Fruit fly (Drosophila melanogaster) whole organism, embryonic: ENCODE results near the gene CG3184.

Experiments
- Bdp1 ChIP-seq: fragments of 200-800 bp; sonication (Bioruptor generic); optimal IDR thresholded peaks from 3 replicates; lab custom pipeline; 2016; ENCODE audit warnings: missing biosample characterization, missing genetic modification characterization
- Blimp-1 ChIP-seq: fragments of 200-800 bp; sonication (Bioruptor generic); optimal IDR thresholded peaks from 3 replicates; lab custom pipeline; 2018; ENCODE audit warnings: missing biosample characterization, missing genetic modification characterization, mild to moderate bottlenecking, moderate library complexity, missing genetic modification reagents
- CG10321 ChIP-seq: fragments of 200-800 bp; sonication (Bioruptor generic); IDR thresholded peaks from 2 replicates; pipeline ENCODE4 v1.3.6; 2022; ENCODE audit warnings: missing biosample characterization, missing genetic modification characterization
- CG12769 ChIP-seq: fragments of 200-800 bp; sonication (Bioruptor generic); optimal IDR thresholded peaks from 2 replicates; lab custom pipeline; 2019; ENCODE audit warnings: missing biosample characterization, mild to moderate bottlenecking, missing genetic modification characterization, moderate library complexity
- CG13894 ChIP-seq: fragments of 200-800 bp; sonication (Bioruptor generic); optimal IDR thresholded peaks from 3 replicates; lab custom pipeline; 2018; ENCODE audit warnings: missing biosample characterization, mild to moderate bottlenecking, missing genetic modification characterization, moderate library complexity
- CG14014 ChIP-seq: fragments of 200-800 bp; sonication (Bioruptor generic); IDR thresholded peaks from 2 replicates; pipeline ENCODE4 v1.3.6; 2022; ENCODE audit warnings: missing biosample characterization, missing genetic modification characterization
- CG14050 ChIP-seq: fragments of 200-800 bp; sonication (Bioruptor generic); IDR thresholded peaks from 3 replicates; pipeline ENCODE4 v1.3.6; 2022; ENCODE audit warnings: missing biosample characterization, missing genetic modification characterization
- CG15269 ChIP-seq: fragments of 200-800 bp; sonication (Bioruptor generic); optimal IDR thresholded peaks from 2 replicates; lab custom pipeline; 2018; ENCODE audit warnings: missing biosample characterization, mild to moderate bottlenecking, missing genetic modification characterization, moderate library complexity
- CG16863 ChIP-seq: fragments of 200-800 bp; sonication (Bioruptor generic); optimal IDR thresholded peaks from 3 replicates; lab custom pipeline; 2016; ENCODE audit warnings: missing biosample characterization, missing genetic modification characterization
- CG17328 ChIP-seq: fragments of 200-800 bp; sonication (Bioruptor generic); IDR thresholded peaks from 2 replicates; pipeline ENCODE4 v1.3.6; 2022; ENCODE audit warnings: missing biosample characterization, missing genetic modification characterization
- CG1792 ChIP-seq: fragments of 200-800 bp; sonication (Bioruptor generic); optimal IDR thresholded peaks from 2 replicates; lab custom pipeline; 2016; ENCODE audit warnings: missing biosample characterization, missing genetic modification characterization
- CG18599 ChIP-seq: fragments of 200-800 bp; sonication (Bioruptor generic); optimal IDR thresholded peaks from 3 replicates; lab custom pipeline; 2017; ENCODE audit warnings: missing biosample characterization, missing genetic modification characterization, mild to moderate bottlenecking, moderate library complexity, missing genetic modification reagents
- CG18764 ChIP-seq: fragments of 200-800 bp; sonication (Bioruptor generic); optimal IDR thresholded peaks from 3 replicates; lab custom pipeline; 2016; ENCODE audit warnings: missing biosample characterization, missing genetic modification characterization
- CG2199 ChIP-seq: fragments of 200-800 bp; sonication (Bioruptor generic); IDR thresholded peaks from 3 replicates; pipeline ENCODE4 v1.3.6; 2022; ENCODE audit warnings: missing biosample characterization, missing genetic modification characterization
- CG32532 ChIP-seq: fragments of 200-800 bp; sonication (Bioruptor generic); IDR thresholded peaks from 2 replicates; pipeline ENCODE4 v1.3.6; 2022; ENCODE audit warnings: missing biosample characterization, missing genetic modification characterization
- CG34376 ChIP-seq: fragments of 200-800 bp; sonication (Bioruptor generic); optimal IDR thresholded peaks from 2 replicates; lab custom pipeline; 2018; ENCODE audit warnings: missing biosample characterization, mild to moderate bottlenecking, missing genetic modification characterization
- CG43689 ChIP-seq: fragments of 200-800 bp; sonication (Bioruptor generic); IDR thresholded peaks from 2 replicates; pipeline ENCODE4 v1.3.6; 2022; ENCODE audit warnings: missing biosample characterization, missing genetic modification characterization
- CG4820 ChIP-seq: fragments of 200-800 bp; sonication (Bioruptor generic); optimal IDR thresholded peaks from 3 replicates; lab custom pipeline; 2016; ENCODE audit warnings: missing biosample characterization, missing genetic modification characterization
- CG5245 ChIP-seq: fragments of 200-800 bp; sonication (Bioruptor generic); optimal IDR thresholded peaks from 3 replicates; lab custom pipeline; 2016; ENCODE audit warnings: missing biosample characterization, missing genetic modification characterization
- CG6689 ChIP-seq: fragments of 200-800 bp; sonication (Bioruptor generic); IDR thresholded peaks from 2 replicates; pipeline ENCODE4 v1.3.6; 2022; ENCODE audit warnings: missing biosample characterization, missing genetic modification characterization
- CG6854 ChIP-seq: fragments of 200-800 bp; sonication (Bioruptor generic); optimal IDR thresholded peaks from 3 replicates; lab custom pipeline; 2017; ENCODE audit warnings: missing biosample characterization, mild to moderate bottlenecking, missing genetic modification characterization
- CG7928 ChIP-seq: fragments of 200-800 bp; sonication (Bioruptor generic); optimal IDR thresholded peaks from 2 replicates; lab custom pipeline; 2017; ENCODE audit warnings: missing biosample characterization, mild to moderate bottlenecking, missing genetic modification characterization
- CG8359 ChIP-seq: fragments of 200-800 bp; sonication (Bioruptor generic); optimal IDR thresholded peaks from 2 replicates; lab custom pipeline; 2017; ENCODE audit warnings: missing biosample characterization, mild to moderate bottlenecking, missing genetic modification characterization, borderline replicate concordance
- CG9932 ChIP-seq: fragments of 200-800 bp; sonication (Bioruptor generic); IDR thresholded peaks from 2 replicates; pipeline ENCODE4 v1.3.6; 2022; ENCODE audit warnings: missing biosample characterization, missing genetic modification characterization
- Drgx ChIP-seq: fragments of 200-800 bp; sonication (Bioruptor generic); IDR thresholded peaks from 2 replicates; pipeline ENCODE4 v1.3.6; 2022; ENCODE audit warnings: missing biosample characterization, missing genetic modification characterization
- Elba2 ChIP-seq: fragments of 200-800 bp; sonication (Bioruptor generic); optimal IDR thresholded peaks from 3 replicates; lab custom pipeline; 2016; ENCODE audit warnings: missing biosample characterization, missing genetic modification characterization
- GATAe ChIP-seq: fragments of 200-800 bp; sonication (Bioruptor generic); conservative IDR thresholded peaks from 2 replicates; pipeline ENCODE4 v1.3.6; 2022; ENCODE audit warnings: missing biosample characterization, missing genetic modification characterization
- Gsc ChIP-seq: fragments of 200-800 bp; sonication (Bioruptor generic); IDR thresholded peaks from 2 replicates; pipeline ENCODE4 v1.3.6; 2022; ENCODE audit warnings: missing biosample characterization, missing genetic modification characterization
- H15 ChIP-seq: fragments of 200-800 bp; sonication (Bioruptor generic); IDR thresholded peaks from 3 replicates; pipeline ENCODE4 v1.3.6; 2022; ENCODE audit warnings: missing biosample characterization, missing genetic modification characterization
- Kr ChIP-seq: fragments of 200-800 bp; sonication (Bioruptor generic); optimal IDR thresholded peaks from 2 replicates; lab custom pipeline; 2017; ENCODE audit warnings: missing biosample characterization, mild to moderate bottlenecking, missing genetic modification characterization
- Mrtf ChIP-seq: fragments of 200-800 bp; sonication (Bioruptor generic); IDR thresholded peaks from 3 replicates; pipeline ENCODE4 v1.3.6; 2022; ENCODE audit warnings: missing biosample characterization, missing genetic modification characterization
- Oaz ChIP-seq: fragments of 200-800 bp; sonication (Bioruptor generic); IDR thresholded peaks from 2 replicates; pipeline ENCODE4 v1.3.6; 2022; ENCODE audit warnings: missing biosample characterization, missing genetic modification characterization
- Pdp1 ChIP-seq, 2 experiments: fragments of 200-800 bp; sonication (Bioruptor generic); optimal IDR thresholded peaks; 3 replicates each; lab custom pipeline; 2016; ENCODE audit warnings: missing biosample characterization in 2 of 2, missing genetic modification characterization in 2 of 2, mild to moderate bottlenecking in 1 of 2, moderate library complexity in 1 of 2
- Trl ChIP-seq, 3 experiments: fragments of >200 bp in 2 of 3; fragments of 200-800 bp in 1 of 3; sonication (Bioruptor generic) in 1 of 3; optimal IDR thresholded peaks; 2 replicates in 1 of 3; 3 replicates in 2 of 3; lab custom pipeline; 2016 to 2017; ENCODE audit warnings: missing biosample characterization in 1 of 3, missing genetic modification characterization in 1 of 3
- chm ChIP-seq: fragments of 200-800 bp; sonication (Bioruptor generic); IDR thresholded peaks from 2 replicates; pipeline ENCODE4 v1.3.6; 2022; ENCODE audit warnings: missing biosample characterization, missing genetic modification characterization
- corto ChIP-seq: fragments of 200-800 bp; sonication (Bioruptor generic); optimal IDR thresholded peaks from 2 replicates; lab custom pipeline; 2016; ENCODE audit warnings: missing biosample characterization, mild to moderate bottlenecking, missing genetic modification characterization, moderate library complexity
- croc ChIP-seq: fragments of 200-800 bp; sonication (Bioruptor generic); conservative IDR thresholded peaks from 3 replicates; pipeline ENCODE4 v1.3.6; 2022; ENCODE audit warnings: missing biosample characterization, missing genetic modification characterization
- da ChIP-seq: fragments of 200-800 bp; sonication (Bioruptor generic); optimal IDR thresholded peaks from 2 replicates; lab custom pipeline; 2016; ENCODE audit warnings: missing biosample characterization, missing genetic modification characterization
- disco-r ChIP-seq: fragments of 200-800 bp; sonication (Bioruptor generic); optimal IDR thresholded peaks from 2 replicates; lab custom pipeline; 2016; ENCODE audit warnings: missing biosample characterization, missing genetic modification characterization
- eve ChIP-seq, 2 experiments: fragments of >200 bp; optimal IDR thresholded peaks; 2 replicates each; lab custom pipeline; 2017; ENCODE audit warnings: missing biosample characterization in 2 of 2, missing genetic modification characterization in 2 of 2
- gsb ChIP-seq: fragments of 200-800 bp; sonication (Bioruptor generic); IDR thresholded peaks from 2 replicates; pipeline ENCODE4 v1.3.6; 2022; ENCODE audit warnings: missing biosample characterization, missing genetic modification characterization
- ind ChIP-seq: fragments of 200-800 bp; sonication (Bioruptor generic); optimal IDR thresholded peaks from 3 replicates; lab custom pipeline; 2016; ENCODE audit warnings: missing biosample characterization, missing genetic modification characterization
- lab ChIP-seq: fragments of 200-800 bp; sonication (Bioruptor generic); optimal IDR thresholded peaks from 3 replicates; lab custom pipeline; 2017; ENCODE audit warnings: missing biosample characterization, missing genetic modification characterization, mild to moderate bottlenecking, moderate library complexity, missing genetic modification reagents
- phol ChIP-seq: fragments of 200-800 bp; sonication (Bioruptor generic); optimal IDR thresholded peaks from 3 replicates; lab custom pipeline; 2018; ENCODE audit warnings: missing biosample characterization, mild to moderate bottlenecking, missing genetic modification characterization, moderate library complexity
- pzg ChIP-seq: fragments of 200-800 bp; sonication (Bioruptor generic); optimal IDR thresholded peaks from 3 replicates; lab custom pipeline; 2018; ENCODE audit warnings: missing biosample characterization, mild to moderate bottlenecking, missing genetic modification characterization, moderate library complexity
- sisA ChIP-seq: fragments of 200-800 bp; sonication (Bioruptor generic); IDR thresholded peaks from 2 replicates; pipeline ENCODE4 v1.3.6; 2022; ENCODE audit warnings: missing biosample characterization, missing genetic modification characterization
- tgo ChIP-seq: fragments of 200-800 bp; sonication (Bioruptor generic); IDR thresholded peaks from 3 replicates; pipeline ENCODE4 v1.3.6; 2022; ENCODE audit warnings: missing biosample characterization, missing genetic modification characterization
- tin ChIP-seq: fragments of 200-800 bp; sonication (Bioruptor generic); optimal IDR thresholded peaks from 3 replicates; lab custom pipeline; 2016; ENCODE audit warnings: missing biosample characterization, missing genetic modification characterization
- zfh2 ChIP-seq: fragments of 200-800 bp; sonication (Bioruptor generic); optimal IDR thresholded peaks from 2 replicates; lab custom pipeline; 2016; ENCODE audit warnings: missing biosample characterization, missing genetic modification characterization

The CG3184 gene

DNA sequence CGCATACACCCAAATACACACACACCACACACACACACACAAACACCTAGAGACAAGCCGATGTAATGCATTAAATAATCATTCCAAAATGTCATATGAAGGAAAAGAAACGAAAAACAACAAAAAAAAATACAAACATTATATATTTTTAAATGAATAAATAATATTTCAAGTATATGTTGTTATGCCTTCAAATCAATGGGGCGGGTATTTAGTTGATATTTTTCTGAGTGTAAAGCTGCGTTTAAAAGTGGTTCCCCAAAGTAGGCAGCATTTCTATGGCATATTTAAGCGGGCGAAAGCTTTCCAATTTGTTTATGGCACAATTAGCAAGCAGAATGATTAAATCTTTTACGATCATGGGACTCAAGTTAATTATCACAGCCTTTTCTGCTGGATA, 30.7 kb upstream of the CG3184 start (continued):
- TF ChIP-seq CG13894 (no peak), gsb (GFP tag; lab: Robert Waterston, UW) (no peak), CG32532 (GFP tag; lab: Robert Waterston, UW) (peak; percentile 39; the same call in 1 of the 2 replicates), CG17328 (GFP tag; lab: Robert Waterston, UW) (no peak), disco-r (GFP tag; lab: Kevin White, UChicago) (no peak), Drgx (GFP tag; lab: Robert Waterston, UW) (peak; percentile 53), H15 (GFP tag; lab: Robert Waterston, UW) (no peak)

DNA sequence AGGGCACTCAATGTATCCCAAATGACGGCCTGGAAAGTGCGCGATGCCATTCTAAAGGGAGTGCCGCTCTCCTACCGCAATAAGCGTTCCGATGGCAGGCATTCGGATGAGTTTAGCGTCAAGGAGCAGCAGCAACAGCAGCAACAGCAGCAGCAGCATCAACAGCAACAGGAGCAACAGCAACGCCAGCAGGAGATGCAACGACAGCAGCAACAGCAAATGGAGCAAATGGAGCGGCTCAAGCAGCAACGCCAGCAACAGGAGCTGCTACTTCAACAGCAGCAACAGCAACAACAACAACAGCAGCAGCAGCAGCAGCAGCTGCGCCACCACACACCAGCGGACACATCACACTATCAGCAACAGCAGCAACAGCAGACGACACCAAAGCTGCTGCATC, 27.6 kb upstream of the CG3184 start:
- TF ChIP-seq CG10321 (GFP tag; lab: Robert Waterston, UW) = no peak
- no peak for TF ChIP-seq Bdp1 (GFP tag; lab: Kevin White, UChicago)
- TF ChIP-seq CG2199 (GFP tag; lab: Robert Waterston, UW) = no peak
- TF ChIP-seq Gsc (GFP tag; lab: Robert Waterston, UW) = no peak
- TF ChIP-seq CG16863 (GFP tag; lab: Kevin White, UChicago) = no peak
- no peak for TF ChIP-seq corto (GFP tag; lab: Kevin White, UChicago)
- TF ChIP-seq CG4820 (GFP tag; lab: Kevin White, UChicago) = no peak
- TF ChIP-seq tgo = no peak
- no peak for TF ChIP-seq CG1792 (GFP tag; lab: Kevin White, UChicago)
- no peak for TF ChIP-seq CG18599
- no peak for TF ChIP-seq CG5245 (GFP tag; lab: Kevin White, UChicago)
- no peak for TF ChIP-seq CG6854 (GFP tag; lab: Kevin White, UChicago)
- no peak for TF ChIP-seq croc (GFP tag; lab: Robert Waterston, UW)
- no peak for TF ChIP-seq CG7928
- TF ChIP-seq Elba2 = no peak
- TF ChIP-seq CG15269 (tag; lab: Kevin White, UChicago) = no peak

DNA sequence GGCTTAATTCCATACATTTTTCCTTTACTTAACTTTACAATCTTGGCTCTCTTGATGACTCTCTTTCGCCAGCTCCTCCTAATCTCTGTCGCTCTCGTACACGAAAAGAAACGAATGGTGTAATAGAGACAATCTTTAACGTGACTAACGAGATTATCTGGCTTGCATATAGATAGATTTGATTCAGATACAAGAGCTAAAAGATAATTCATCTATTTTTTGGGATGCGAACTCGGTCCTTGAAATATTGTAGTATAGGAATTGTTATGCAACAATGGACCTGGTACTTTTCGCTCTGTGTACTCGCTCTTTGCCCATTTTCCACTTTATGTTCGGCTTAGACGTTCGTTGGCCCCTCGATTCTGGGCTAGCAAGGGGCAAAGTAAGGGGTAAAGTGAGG, 22.7 kb upstream of the CG3184 start:
- TF ChIP-seq CG18764 (GFP tag; lab: Kevin White, UChicago) (peak; percentile 58), CG9932 (GFP tag; lab: Robert Waterston, UW) (peak; percentile 49), CG14050 (GFP tag; lab: Robert Waterston, UW) (peak; percentile 66), CG8359 (GFP tag; lab: Kevin White, UChicago) (peak; percentile 57), Pdp1 (GFP tag; optimal IDR thresholded peaks at IDR 0.05; lab: Kevin White, UChicago) (peak; percentile 76 to 93), Oaz (GFP tag; lab: Robert Waterston, UW) (0 out of 2 replicates have a peak, but pooled peaks have one; percentile 12), chm (GFP tag; lab: Robert Waterston, UW) (peak; percentile 77; the same call in 1 of the 2 replicates), sisA (GFP tag; lab: Robert Waterston, UW) (peak; percentile 71), Mrtf (GFP tag; lab: Robert Waterston, UW) (peak; percentile 68; the same call in 2 of the 3 replicates), Kr (no peak), CG14014 (GFP tag; lab: Robert Waterston, UW) (peak; percentile 78), CG43689 (GFP tag; lab: Robert Waterston, UW) (peak; percentile 38; the same call in 1 of the 2 replicates), CG34376 (GFP tag; lab: Kevin White, UChicago) (peak; percentile 37), eve (GFP tag; optimal IDR thresholded peaks at IDR 0.05; lab: Kevin White, UChicago) (peak in 1 of 2 experiments; percentile 90), CG17328 (GFP tag; lab: Robert Waterston, UW) (peak; percentile 75), CG6689 (GFP tag; lab: Robert Waterston, UW) (peak; percentile 59), lab (peak; percentile 89), CG7928 (peak; percentile 42), GATAe (GFP tag; lab: Robert Waterston, UW) (no peak), tin (GFP tag; lab: Kevin White, UChicago) (peak; percentile 66), Blimp-1 (GFP tag; lab: Kevin White, UChicago) (peak; percentile 80), phol (tag; lab: Kevin White, UChicago) (peak; percentile 76), da (GFP tag; lab: Kevin White, UChicago) (peak; percentile 42), pzg (GFP tag; lab: Kevin White, UChicago) (no peak), ind (GFP tag; lab: Kevin White, UChicago) (peak; percentile 80), zfh2 (peak; percentile 66), CG12769 (tag; lab: Kevin White, UChicago) (peak; percentile 93), Trl (optimal IDR thresholded peaks at IDR 0.05; lab: Kevin White, UChicago) (peak; percentile 27 to 62), Trl (GFP tag; optimal IDR thresholded peaks at IDR 0.05; lab: Kevin White, UChicago) (peak; percentile 65)
